Fruit fly (Drosophila melanogaster): ENCODE measurements around the gene eRF3.

The eRF3 gene

DNA sequence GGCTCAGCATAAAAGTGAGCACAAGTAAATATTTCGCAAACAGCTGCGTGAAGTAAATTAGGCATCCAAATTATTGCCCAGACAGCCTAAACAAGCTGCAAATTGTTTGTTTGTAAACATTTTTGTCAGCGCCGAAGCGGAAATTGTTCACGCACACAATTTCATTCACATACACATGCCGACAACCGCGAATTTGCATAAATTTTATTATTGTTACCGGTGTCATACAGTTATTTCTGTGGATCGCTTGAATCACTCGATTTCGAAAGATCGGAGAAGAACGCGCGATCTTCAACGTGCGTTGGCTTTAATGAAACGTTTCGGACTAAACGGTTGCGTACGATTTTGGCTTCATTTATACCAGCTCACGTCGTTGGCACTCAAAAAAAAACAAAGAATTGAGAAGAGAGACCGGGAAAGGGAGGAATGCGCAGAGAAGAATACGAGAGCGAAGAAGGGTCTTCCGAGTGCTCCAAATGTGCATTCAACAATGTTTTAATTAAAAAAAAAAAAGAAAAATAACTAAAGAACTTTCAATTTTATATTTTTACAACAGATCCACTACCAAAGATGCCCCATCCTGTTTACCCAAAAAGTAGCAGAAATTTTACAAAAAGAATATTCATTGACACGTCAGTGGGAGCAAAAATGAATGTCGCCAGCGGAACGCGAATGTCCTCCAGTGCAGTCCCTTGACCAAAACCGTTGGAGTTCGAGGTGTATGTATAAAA, 11.0 kb upstream of the eRF3 start, which contains the start of gene vir-1:
TSS of gene vir-1 (minus strand) at position 334 of the 731 bp plus-strand sequence.
- no peak for TF ChIP-seq acj6 (GFP tag; optimal IDR thresholded peaks at IDR 0.05)
- TF ChIP-seq fd59A (GFP tag; optimal IDR thresholded peaks at IDR 0.05): no peak
- TF ChIP-seq CG7368 (GFP tag; optimal IDR thresholded peaks at IDR 0.05): no peak
- TF ChIP-seq CG16779 (tag; optimal IDR thresholded peaks at IDR 0.05): no peak
- no peak for TF ChIP-seq Hr38 (GFP tag; optimal IDR thresholded peaks at IDR 0.05)
- TF ChIP-seq CG6792 (GFP tag; optimal IDR thresholded peaks at IDR 0.05): no peak
- TF ChIP-seq esn (GFP tag; optimal IDR thresholded peaks at IDR 0.05): peak; percentile 25
- peak; percentile 8 for TF ChIP-seq CG6808 (GFP tag; optimal IDR thresholded peaks at IDR 0.05)
- no peak for TF ChIP-seq CG34406 (GFP tag; optimal IDR thresholded peaks at IDR 0.05)
- no peak for TF ChIP-seq CG11762 (GFP tag; optimal IDR thresholded peaks at IDR 0.05; ENCODE audit: insufficient read depth)
- no peak for TF ChIP-seq CG31627 (GFP tag; optimal IDR thresholded peaks at IDR 0.05)
- no peak for TF ChIP-seq svp (GFP tag)
- peak; percentile 33 for TF ChIP-seq topi (GFP tag; optimal IDR thresholded peaks at IDR 0.05)
- TF ChIP-seq Ets96B (tag; optimal IDR thresholded peaks at IDR 0.05): no peak
- peak; percentile 32 for TF ChIP-seq Met (GFP tag; optimal IDR thresholded peaks at IDR 0.05)
- TF ChIP-seq lz (GFP tag; optimal IDR thresholded peaks at IDR 0.05): no peak
- TF ChIP-seq CG3032 (tag; optimal IDR thresholded peaks at IDR 0.05): no peak
- no peak for TF ChIP-seq CG11902 (GFP tag; optimal IDR thresholded peaks at IDR 0.05)
- no peak for TF ChIP-seq Smox (GFP tag; optimal IDR thresholded peaks at IDR 0.05)
- no peak for TF ChIP-seq CG11294 (GFP tag; IDR thresholded peaks at IDR 0.05)
- no peak for TF ChIP-seq CG10631 (GFP tag; optimal IDR thresholded peaks at IDR 0.05)
- peak; percentile 61 for TF ChIP-seq Eip78C (GFP tag)
- no peak for TF ChIP-seq CG8119 (GFP tag; IDR thresholded peaks at IDR 0.05)
- TF ChIP-seq pdm3 (GFP tag; optimal IDR thresholded peaks at IDR 0.05): no peak
- TF ChIP-seq CG6163 (GFP tag; IDR thresholded peaks at IDR 0.05): no peak
- TF ChIP-seq spab (GFP tag; optimal IDR thresholded peaks at IDR 0.05): no peak
- TF ChIP-seq CG8632 (GFP tag; optimal IDR thresholded peaks at IDR 0.05): peak; percentile 8
- no peak for TF ChIP-seq fd85E (GFP tag; optimal IDR thresholded peaks at IDR 0.05)
- no peak for TF ChIP-seq Hr4 (GFP tag; optimal IDR thresholded peaks at IDR 0.05)
- TF ChIP-seq ss (GFP tag; optimal IDR thresholded peaks at IDR 0.05): peak in 1 of 2 experiments; percentile 15
- no peak for TF ChIP-seq Sox15 (GFP tag; optimal IDR thresholded peaks at IDR 0.05)
- peak; percentile 52 for TF ChIP-seq Blimp-1 (GFP tag; optimal IDR thresholded peaks at IDR 0.05)
- no peak for TF ChIP-seq Lpt (GFP tag; optimal IDR thresholded peaks at IDR 0.05)
- no peak for TF ChIP-seq Eip75B (GFP tag; optimal IDR thresholded peaks at IDR 0.05)
- TF ChIP-seq Sox102F (GFP tag; optimal IDR thresholded peaks at IDR 0.05): peak; percentile 15
- TF ChIP-seq fkh (GFP tag; optimal IDR thresholded peaks at IDR 0.05): peak; percentile 6
- TF ChIP-seq CG10669 (GFP tag; optimal IDR thresholded peaks at IDR 0.05): no peak
- no peak for TF ChIP-seq cyc (GFP tag; optimal IDR thresholded peaks at IDR 0.05)
- no peak for TF ChIP-seq dsx (GFP tag; optimal IDR thresholded peaks at IDR 0.05; ENCODE audit: poor library complexity, severe bottlenecking)
- no peak for TF ChIP-seq vri (GFP tag; optimal IDR thresholded peaks at IDR 0.05)

DNA sequence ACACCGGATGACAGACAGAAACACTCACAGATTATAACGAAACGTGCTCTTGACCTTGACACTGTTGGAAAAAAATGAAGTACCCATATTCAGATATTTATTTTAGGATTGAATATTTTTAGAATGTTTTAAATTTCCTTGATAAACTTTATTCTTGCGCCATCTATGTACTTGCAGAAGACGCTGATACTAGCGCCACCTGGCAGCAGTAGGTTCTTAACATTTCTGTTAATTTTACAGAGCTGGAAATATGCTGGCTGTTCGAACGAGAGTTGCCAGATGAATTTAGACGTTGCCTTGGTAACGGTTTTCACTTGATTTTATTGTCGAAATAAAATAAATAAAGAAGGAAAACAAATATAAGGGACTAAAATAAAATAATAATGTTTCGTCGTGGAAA, 9.7 kb upstream of the eRF3 start, which contains the start of gene Fam92:
TSS of gene Fam92 (plus strand) at position 350 of the 400 bp plus-strand sequence.
- no peak for TF ChIP-seq fkh (GFP tag; optimal IDR thresholded peaks at IDR 0.05)
- peak; percentile 13 for TF ChIP-seq CG7368 (GFP tag; optimal IDR thresholded peaks at IDR 0.05)
- no peak for TF ChIP-seq CG16779 (tag; optimal IDR thresholded peaks at IDR 0.05)
- TF ChIP-seq Sox14 (GFP tag; optimal IDR thresholded peaks at IDR 0.05): peak; percentile 47
- no peak for TF ChIP-seq dsx (GFP tag; optimal IDR thresholded peaks at IDR 0.05; ENCODE audit: poor library complexity, severe bottlenecking)
- TF ChIP-seq dac (GFP tag; optimal IDR thresholded peaks at IDR 0.05): no peak
- TF ChIP-seq CG10669 (GFP tag; optimal IDR thresholded peaks at IDR 0.05): peak; percentile 2
- TF ChIP-seq Sox15 (GFP tag; optimal IDR thresholded peaks at IDR 0.05): no peak
- no peak for TF ChIP-seq Ets96B (tag; optimal IDR thresholded peaks at IDR 0.05)
- TF ChIP-seq CG8319 (GFP tag; optimal IDR thresholded peaks at IDR 0.05): no peak
- TF ChIP-seq salr (GFP tag; optimal IDR thresholded peaks at IDR 0.05): no peak
- TF ChIP-seq vri (GFP tag; optimal IDR thresholded peaks at IDR 0.05): peak; percentile 17
- TF ChIP-seq Lpt (GFP tag; optimal IDR thresholded peaks at IDR 0.05): no peak
- no peak for TF ChIP-seq svp (GFP tag)
- no peak for TF ChIP-seq CG6276 (GFP tag; optimal IDR thresholded peaks at IDR 0.05)
- TF ChIP-seq CG11902 (GFP tag; optimal IDR thresholded peaks at IDR 0.05): no peak
- TF ChIP-seq Hr38 (GFP tag; optimal IDR thresholded peaks at IDR 0.05): no peak
- TF ChIP-seq fd59A (GFP tag; optimal IDR thresholded peaks at IDR 0.05): no peak
- TF ChIP-seq topi (GFP tag; optimal IDR thresholded peaks at IDR 0.05): peak; percentile 48
- TF ChIP-seq CG32006 (GFP tag; optimal IDR thresholded peaks at IDR 0.05): peak; percentile 0
- peak; percentile 49 for TF ChIP-seq Sox102F (GFP tag; optimal IDR thresholded peaks at IDR 0.05)
- no peak for TF ChIP-seq CG8632 (GFP tag; optimal IDR thresholded peaks at IDR 0.05)
- peak; percentile 9 for TF ChIP-seq CG6792 (GFP tag; optimal IDR thresholded peaks at IDR 0.05)
- peak; percentile 2 for TF ChIP-seq Ets21C (GFP tag; optimal IDR thresholded peaks at IDR 0.05)
- no peak for TF ChIP-seq spab (GFP tag; optimal IDR thresholded peaks at IDR 0.05)
- TF ChIP-seq CG4318 (GFP tag; optimal IDR thresholded peaks at IDR 0.05): no peak

Data from whole organism, prepupa.